Worm (Caenorhabditis elegans) whole organism, midembryonic: ENCODE results near the gene M04B2.4.

ENCODE experiments used
- flt-1 ChIP-seq: fragments of 200-800 bp; sonication (Bioruptor generic); IDR thresholded peaks from 2 replicates; pipeline ENCODE4 v1.3.6; 2022; ENCODE audit warnings: missing genetic modification characterization, missing compliant biosample characterization
- klf-2 ChIP-seq: fragments of 200-800 bp; sonication (Bioruptor generic); conservative IDR thresholded peaks from 2 replicates; pipeline ENCODE4 v1.3.6; 2022; ENCODE audit warnings: missing genetic modification reagents, missing genetic modification characterization, missing compliant biosample characterization
- med-1 ChIP-seq: sonication (generic microtip); optimal IDR thresholded peaks from 2 replicates; lab custom pipeline; 2017; ENCODE audit warnings: missing genetic modification characterization, mild to moderate bottlenecking, missing compliant biosample characterization, antibody characterized with exemption, missing genetic modification reagents; ENCODE audit not compliant: insufficient read depth
- ztf-23 ChIP-seq: fragments of 200-800 bp; sonication (Bioruptor generic); IDR thresholded peaks from 2 replicates; pipeline ENCODE4 v1.3.6; 2022; ENCODE audit warnings: missing genetic modification reagents, missing genetic modification characterization, missing compliant biosample characterization
- ztf-29 ChIP-seq: fragments of 200-800 bp; sonication (Bioruptor generic); IDR thresholded peaks from 2 replicates; pipeline ENCODE4 v1.3.6; 2022; ENCODE audit warnings: missing genetic modification reagents, missing genetic modification characterization, missing compliant biosample characterization

- TF ChIP-seq med-1: no peak
- TF ChIP-seq ztf-29 (GFP tag; lab: Robert Waterston, UW): no peak
- no peak for TF ChIP-seq ztf-23 (GFP tag; lab: Robert Waterston, UW)
- no peak for TF ChIP-seq flt-1
- no peak for TF ChIP-seq klf-2 (GFP tag; lab: Robert Waterston, UW)
Observed at ce11 chrIV:11568249-11568940, 47.6 kb upstream of the M04B2.4 start.
